Worm (Caenorhabditis elegans): Measurements from ENCODE around the gene vit-4.
A peak's percentile ranks its signal among the peaks of the same experiment; 100 is the strongest.

Gene vit-4

ce11 chrX:3563903-3564302, at the start of gene vit-4:
Gene vit-4, minus strand, starts transcription at chrX:3563965.
- TF ChIP-seq tab-1 (GFP tag; IDR thresholded peaks at IDR 0.05) (no peak), ref-1 (GFP tag; conservative IDR thresholded peaks at IDR 0.05) (no peak), ztf-29 (GFP tag; IDR thresholded peaks at IDR 0.05) (no peak), ztf-23 (GFP tag; IDR thresholded peaks at IDR 0.05) (no peak), flt-1 (GFP tag; IDR thresholded peaks at IDR 0.05) (no peak), cog-1 (tag; optimal IDR thresholded peaks at IDR 0.05) (no peak), T22C8.4 (GFP tag; IDR thresholded peaks at IDR 0.05) (no peak), med-1 (GFP tag; optimal IDR thresholded peaks at IDR 0.05; ENCODE audit: insufficient read depth) (no peak), klf-2 (GFP tag; conservative IDR thresholded peaks at IDR 0.05) (no peak)

ce11 chrX:3611740-3612139, 48.0 kb upstream of the vit-4 start:
- TF ChIP-seq cog-1 (tag; optimal IDR thresholded peaks at IDR 0.05) (no peak), flt-1 (GFP tag; IDR thresholded peaks at IDR 0.05) (no peak), tab-1 (GFP tag; IDR thresholded peaks at IDR 0.05) (no peak), ztf-29 (GFP tag; IDR thresholded peaks at IDR 0.05) (no peak), klf-2 (GFP tag; conservative IDR thresholded peaks at IDR 0.05) (no peak), ztf-23 (GFP tag; IDR thresholded peaks at IDR 0.05) (no peak), med-1 (GFP tag; optimal IDR thresholded peaks at IDR 0.05; ENCODE audit: insufficient read depth) (no peak), ref-1 (GFP tag; conservative IDR thresholded peaks at IDR 0.05) (no peak), T22C8.4 (GFP tag; IDR thresholded peaks at IDR 0.05) (no peak)

- TF ChIP-seq flt-1 (GFP tag; IDR thresholded peaks at IDR 0.05) (no peak), cog-1 (tag; optimal IDR thresholded peaks at IDR 0.05) (no peak), ztf-23 (GFP tag; IDR thresholded peaks at IDR 0.05) (no peak), T22C8.4 (GFP tag; IDR thresholded peaks at IDR 0.05) (no peak), ztf-29 (GFP tag; IDR thresholded peaks at IDR 0.05) (no peak), med-1 (GFP tag; optimal IDR thresholded peaks at IDR 0.05; ENCODE audit: insufficient read depth) (no peak), tab-1 (GFP tag; IDR thresholded peaks at IDR 0.05) (no peak), klf-2 (GFP tag; conservative IDR thresholded peaks at IDR 0.05) (no peak)
Measured at ce11 chrX:3611042-3611623, 47.4 kb upstream of the vit-4 start, which contains the start of gene C18B2.5. Gene C18B2.5, minus strand, starts transcription at chrX:3611092.

- TF ChIP-seq med-1 (GFP tag; optimal IDR thresholded peaks at IDR 0.05; ENCODE audit: insufficient read depth) (no peak), klf-2 (GFP tag; conservative IDR thresholded peaks at IDR 0.05) (no peak), flt-1 (GFP tag; IDR thresholded peaks at IDR 0.05) (no peak), ztf-29 (GFP tag; IDR thresholded peaks at IDR 0.05) (no peak), T22C8.4 (GFP tag; IDR thresholded peaks at IDR 0.05) (no peak), tab-1 (GFP tag; IDR thresholded peaks at IDR 0.05) (no peak), ref-1 (GFP tag; conservative IDR thresholded peaks at IDR 0.05) (no peak), cog-1 (tag; optimal IDR thresholded peaks at IDR 0.05) (no peak), ztf-23 (GFP tag; IDR thresholded peaks at IDR 0.05) (no peak)
Measured at ce11 chrX:3610442-3610841, 46.7 kb upstream of the vit-4 start.

ce11 chrX:3605727-3606126, 42.0 kb upstream of the vit-4 start, which contains the start of gene C18B2.4:
Gene C18B2.4, minus strand, starts transcription at chrX:3605741.
- TF ChIP-seq cog-1 (tag; optimal IDR thresholded peaks at IDR 0.05) = peak; percentile 76
- no peak for TF ChIP-seq ref-1 (GFP tag; conservative IDR thresholded peaks at IDR 0.05)
- 0 out of 2 replicates have a peak, but pooled peaks have one; percentile 32 for TF ChIP-seq tab-1 (GFP tag; IDR thresholded peaks at IDR 0.05)

ce11 chrX:3602622-3603021, 38.9 kb upstream of the vit-4 start:
- TF ChIP-seq cog-1 (tag; optimal IDR thresholded peaks at IDR 0.05) = no peak
- TF ChIP-seq flt-1 (GFP tag; IDR thresholded peaks at IDR 0.05) = no peak
- no peak for TF ChIP-seq tab-1 (GFP tag; IDR thresholded peaks at IDR 0.05)
- TF ChIP-seq med-1 (GFP tag; optimal IDR thresholded peaks at IDR 0.05; ENCODE audit: insufficient read depth) = no peak
- TF ChIP-seq ztf-29 (GFP tag; IDR thresholded peaks at IDR 0.05) = no peak
- no peak for TF ChIP-seq ztf-23 (GFP tag; IDR thresholded peaks at IDR 0.05)
- TF ChIP-seq klf-2 (GFP tag; conservative IDR thresholded peaks at IDR 0.05) = no peak

ce11 chrX:3601531-3601930, 37.8 kb upstream of the vit-4 start, which contains the start of gene C18B2.3:
Gene C18B2.3, plus strand, starts transcription at chrX:3601831.
- TF ChIP-seq cog-1 (tag; optimal IDR thresholded peaks at IDR 0.05) = no peak
- TF ChIP-seq klf-2 (GFP tag; conservative IDR thresholded peaks at IDR 0.05) = no peak

- no peak for TF ChIP-seq ztf-29 (GFP tag; IDR thresholded peaks at IDR 0.05)
- TF ChIP-seq cog-1 (tag; optimal IDR thresholded peaks at IDR 0.05) = no peak
- no peak for TF ChIP-seq ref-1 (GFP tag; conservative IDR thresholded peaks at IDR 0.05)
- TF ChIP-seq T22C8.4 (GFP tag; IDR thresholded peaks at IDR 0.05) = no peak
- no peak for TF ChIP-seq flt-1 (GFP tag; IDR thresholded peaks at IDR 0.05)
- no peak for TF ChIP-seq klf-2 (GFP tag; conservative IDR thresholded peaks at IDR 0.05)
- TF ChIP-seq tab-1 (GFP tag; IDR thresholded peaks at IDR 0.05) = no peak
- TF ChIP-seq med-1 (GFP tag; optimal IDR thresholded peaks at IDR 0.05; ENCODE audit: insufficient read depth) = no peak
- TF ChIP-seq ztf-23 (GFP tag; IDR thresholded peaks at IDR 0.05) = no peak
Measured at ce11 chrX:3600390-3600789, 36.6 kb upstream of the vit-4 start, which contains the start of gene cgr-1. Gene cgr-1, minus strand, starts transcription at chrX:3600457.

ce11 chrX:3599860-3600259, 36.1 kb upstream of the vit-4 start:
- TF ChIP-seq med-1 (GFP tag; optimal IDR thresholded peaks at IDR 0.05; ENCODE audit: insufficient read depth) (no peak), ztf-23 (GFP tag; IDR thresholded peaks at IDR 0.05) (no peak), tab-1 (GFP tag; IDR thresholded peaks at IDR 0.05) (no peak), klf-2 (GFP tag; conservative IDR thresholded peaks at IDR 0.05) (no peak), ref-1 (GFP tag; conservative IDR thresholded peaks at IDR 0.05) (no peak), cog-1 (tag; optimal IDR thresholded peaks at IDR 0.05) (no peak), T22C8.4 (GFP tag; IDR thresholded peaks at IDR 0.05) (no peak), ztf-29 (GFP tag; IDR thresholded peaks at IDR 0.05) (no peak), flt-1 (GFP tag; IDR thresholded peaks at IDR 0.05) (no peak)

ce11 chrX:3596967-3597366, 33.2 kb upstream of the vit-4 start:
- TF ChIP-seq T22C8.4 (GFP tag; IDR thresholded peaks at IDR 0.05) = no peak
- TF ChIP-seq med-1 (GFP tag; optimal IDR thresholded peaks at IDR 0.05; ENCODE audit: insufficient read depth) = no peak
- TF ChIP-seq ztf-23 (GFP tag; IDR thresholded peaks at IDR 0.05) = no peak
- no peak for TF ChIP-seq tab-1 (GFP tag; IDR thresholded peaks at IDR 0.05)
- no peak for TF ChIP-seq cog-1 (tag; optimal IDR thresholded peaks at IDR 0.05)
- no peak for TF ChIP-seq ztf-29 (GFP tag; IDR thresholded peaks at IDR 0.05)
- no peak for TF ChIP-seq flt-1 (GFP tag; IDR thresholded peaks at IDR 0.05)
- no peak for TF ChIP-seq klf-2 (GFP tag; conservative IDR thresholded peaks at IDR 0.05)
- no peak for TF ChIP-seq ref-1 (GFP tag; conservative IDR thresholded peaks at IDR 0.05)
